Worm (Caenorhabditis elegans): ENCODE measurements around the gene egas-1.
A peak's percentile ranks its signal among the peaks of the same experiment; 100 is the strongest.

The egas-1 gene

DNA sequence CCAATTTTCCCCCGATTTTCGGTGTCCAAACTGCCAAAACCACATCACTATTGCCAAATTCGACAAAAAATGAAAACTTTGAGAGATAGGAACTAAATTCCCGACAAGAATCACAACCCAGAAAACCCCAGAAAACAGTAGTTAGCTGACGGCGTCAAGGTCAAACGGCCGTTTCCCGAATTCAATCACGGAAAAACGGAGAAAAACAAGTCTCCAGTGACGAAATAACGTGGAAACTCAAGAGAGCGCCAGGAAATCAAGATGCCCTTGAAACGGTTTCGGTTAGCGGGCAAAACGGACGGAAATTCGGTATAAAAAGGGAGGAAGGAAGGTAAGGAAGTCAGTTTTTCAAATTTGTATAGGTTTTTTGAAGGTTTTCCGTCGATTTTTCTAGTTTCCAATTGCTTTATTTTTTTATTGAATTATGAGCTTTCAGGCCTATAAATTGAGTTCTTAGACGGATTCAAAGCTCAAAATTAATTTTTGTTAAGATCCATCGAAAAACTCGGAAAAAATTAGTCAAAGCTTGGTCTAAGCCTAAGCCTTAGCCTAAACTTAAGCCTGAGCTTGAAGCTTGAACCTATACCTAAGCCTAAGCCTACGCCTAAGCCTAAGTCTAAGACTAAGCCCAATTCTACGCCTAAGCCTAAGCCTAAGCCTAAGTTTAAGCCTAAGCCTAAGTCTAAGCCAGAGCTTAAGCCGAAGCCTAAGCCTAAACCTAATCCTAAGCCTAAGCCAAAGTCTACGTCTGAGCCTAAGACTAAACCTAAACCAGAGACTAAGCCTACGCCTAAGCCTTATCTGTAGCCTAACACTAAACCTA, 2.3 kb upstream of the egas-1 start:
- TF ChIP-seq ham-2 (GFP tag; optimal IDR thresholded peaks at IDR 0.05) (peak; percentile 57), M03D4.4 (tag; optimal IDR thresholded peaks at IDR 0.05) (no peak)

DNA sequence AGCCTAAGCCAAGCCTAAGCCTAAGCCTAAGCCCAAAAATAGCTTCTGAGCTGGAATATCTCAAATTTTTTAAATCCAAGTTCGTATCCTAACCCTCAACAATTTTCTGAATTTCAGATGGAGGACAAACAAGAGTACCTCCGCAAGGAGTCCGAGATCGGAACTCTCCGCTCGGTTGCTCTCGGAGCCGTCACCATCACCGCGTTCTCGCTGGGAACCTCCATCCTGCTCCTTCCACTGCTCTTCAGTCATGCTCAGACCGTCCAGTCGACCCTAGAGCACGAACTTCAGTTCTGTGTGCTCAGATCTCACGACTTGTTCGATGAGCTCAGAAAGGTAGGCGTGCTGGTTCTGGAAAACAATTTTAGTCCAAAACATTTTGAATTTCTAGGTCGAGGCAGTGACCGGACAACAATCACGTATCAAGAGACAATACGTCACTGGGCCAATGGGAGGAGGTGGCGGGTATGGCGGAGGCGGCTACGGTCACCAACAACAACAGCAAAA, 1.7 kb upstream of the egas-1 start, which contains the start of gene col-42:
Gene col-42, plus strand, starts transcription at position 118 of the 507 bp plus-strand sequence.
- TF ChIP-seq mep-1 (tag; optimal IDR thresholded peaks at IDR 0.05) (no peak), pha-4 (tag; optimal IDR thresholded peaks at IDR 0.05) (no peak), snpc-4 (tag; optimal IDR thresholded peaks at IDR 0.05) (no peak), lin-13 (tag; optimal IDR thresholded peaks at IDR 0.05) (no peak), ham-2 (GFP tag; optimal IDR thresholded peaks at IDR 0.05) (no peak), lin-32 (GFP tag; optimal IDR thresholded peaks at IDR 0.05) (no peak)

DNA sequence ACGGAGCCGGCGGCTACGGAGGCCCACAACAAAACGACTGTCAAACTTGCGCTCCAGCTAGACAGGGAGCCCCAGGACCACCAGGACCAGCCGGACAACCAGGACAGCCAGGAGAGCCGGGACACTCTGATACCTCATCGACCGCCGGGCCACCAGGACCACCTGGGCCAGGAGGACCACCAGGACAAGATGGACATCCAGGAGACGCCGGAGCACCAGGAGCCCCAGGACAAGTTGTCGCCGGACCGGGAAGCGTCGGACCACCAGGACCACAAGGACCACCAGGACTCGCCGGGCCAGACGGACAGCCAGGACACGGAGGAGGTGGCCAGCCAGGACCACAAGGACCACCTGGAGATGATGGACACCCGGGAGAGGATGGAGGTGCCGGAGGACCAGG, 1.0 kb upstream of the egas-1 start:
- TF ChIP-seq ceh-83 (GFP tag; optimal IDR thresholded peaks at IDR 0.05), result no peak
- TF ChIP-seq unc-39 (tag; optimal IDR thresholded peaks at IDR 0.05), result no peak
- TF ChIP-seq sptf-1 (tag; optimal IDR thresholded peaks at IDR 0.05), result peak; percentile 34
- no peak for TF ChIP-seq lin-32 (GFP tag; optimal IDR thresholded peaks at IDR 0.05)
- TF ChIP-seq zip-8 (tag; optimal IDR thresholded peaks at IDR 0.05), result no peak
- no peak for TF ChIP-seq nhr-12 (tag; optimal IDR thresholded peaks at IDR 0.05)
- no peak for TF ChIP-seq ham-2 (GFP tag; optimal IDR thresholded peaks at IDR 0.05)
- TF ChIP-seq nhr-28 (tag; optimal IDR thresholded peaks at IDR 0.05), result no peak

DNA sequence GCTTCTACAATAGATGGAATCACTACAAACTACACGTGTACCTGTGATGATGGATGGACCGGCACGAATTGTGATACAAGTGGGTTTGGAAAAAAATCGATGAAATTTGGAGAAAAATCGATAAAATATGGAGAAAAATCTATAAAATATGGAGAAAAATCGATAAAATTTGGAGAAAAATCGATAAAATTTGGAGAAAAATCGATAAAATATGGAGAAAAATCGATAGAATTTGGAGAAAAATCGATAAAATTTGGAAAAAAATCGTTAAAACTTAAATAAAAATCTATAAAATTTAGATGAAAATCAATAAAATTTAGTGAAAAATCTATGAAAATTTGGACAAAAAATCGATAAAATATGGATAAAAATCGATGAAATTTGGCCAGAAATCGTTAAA, 4.2 kb downstream of the egas-1 start:
- TF ChIP-seq ces-1 (GFP tag; optimal IDR thresholded peaks at IDR 0.05), result no peak
- TF ChIP-seq bed-3 (GFP tag; optimal IDR thresholded peaks at IDR 0.05), result no peak
- TF ChIP-seq blmp-1 (tag; optimal IDR thresholded peaks at IDR 0.05), result no peak
- TF ChIP-seq ztf-11 (tag; optimal IDR thresholded peaks at IDR 0.05), result no peak

DNA sequence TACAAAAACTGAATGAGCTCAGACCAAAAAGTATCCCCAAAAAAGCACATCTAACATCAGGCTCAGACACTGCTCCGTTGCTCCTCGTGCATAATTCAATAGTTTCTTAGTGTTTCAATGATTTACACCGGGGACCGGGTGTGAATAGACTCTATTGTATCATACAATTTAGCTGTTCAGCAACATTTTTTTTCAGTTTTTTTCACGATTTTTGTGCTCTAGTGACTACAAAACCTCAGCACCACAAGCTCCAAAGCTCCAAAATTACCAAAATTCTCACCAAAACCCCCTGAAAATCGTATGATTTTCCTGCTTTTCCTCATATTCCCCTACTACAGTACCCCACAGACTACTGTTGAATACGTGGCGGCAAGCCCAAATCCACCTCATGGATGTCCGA, 9.9 kb downstream of the egas-1 start, which contains the start of gene egas-2:
Gene egas-2, plus strand, starts transcription at position 301 of the 400 bp plus-strand sequence.
- TF ChIP-seq ceh-83 (GFP tag; optimal IDR thresholded peaks at IDR 0.05) (no peak), hlh-1 (tag; optimal IDR thresholded peaks at IDR 0.05) (no peak), mep-1 (tag; optimal IDR thresholded peaks at IDR 0.05) (no peak), blmp-1 (tag; optimal IDR thresholded peaks at IDR 0.05) (no peak), ces-1 (GFP tag; optimal IDR thresholded peaks at IDR 0.05) (no peak), flh-1 (GFP tag; optimal IDR thresholded peaks at IDR 0.05) (no peak), ztf-11 (tag; optimal IDR thresholded peaks at IDR 0.05) (no peak), mab-5 (tag; optimal IDR thresholded peaks at IDR 0.05) (no peak), sem-2 (GFP tag; optimal IDR thresholded peaks at IDR 0.05) (no peak), sptf-1 (tag; optimal IDR thresholded peaks at IDR 0.05) (no peak), lin-32 (GFP tag; optimal IDR thresholded peaks at IDR 0.05) (no peak), ceh-43 (GFP tag; optimal IDR thresholded peaks at IDR 0.05) (no peak), nhr-12 (tag; optimal IDR thresholded peaks at IDR 0.05) (no peak), mls-2 (tag; optimal IDR thresholded peaks at IDR 0.05) (no peak), bed-3 (GFP tag; optimal IDR thresholded peaks at IDR 0.05) (no peak), ham-2 (GFP tag; optimal IDR thresholded peaks at IDR 0.05) (no peak), elt-1 (tag; optimal IDR thresholded peaks at IDR 0.05; ENCODE audit: borderline replicate concordance, insufficient read depth) (no peak), ceh-39 (tag; optimal IDR thresholded peaks at IDR 0.05) (no peak)

DNA sequence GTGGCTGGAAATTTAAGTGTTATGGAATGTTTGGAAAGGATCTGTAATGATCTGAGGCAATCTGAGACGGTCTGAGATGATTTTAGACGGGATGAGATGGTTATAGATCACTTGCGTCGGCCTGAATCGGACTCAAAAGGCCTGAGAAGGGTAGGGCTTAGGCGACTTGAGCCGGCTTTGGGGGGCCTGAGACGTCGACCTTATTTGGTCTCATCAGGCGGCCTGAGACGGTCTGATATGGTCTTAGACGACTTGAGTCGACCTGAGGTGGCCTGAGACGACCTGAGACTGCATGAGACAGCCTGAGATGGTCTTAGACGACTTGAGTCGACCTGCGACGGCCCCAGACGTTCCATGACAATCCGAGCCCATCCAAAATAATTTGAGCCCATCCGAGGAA, 16.3 kb downstream of the egas-1 start:
- no peak for TF ChIP-seq drap-1 (GFP tag; optimal IDR thresholded peaks at IDR 0.05)
- no peak for TF ChIP-seq hlh-1 (tag; optimal IDR thresholded peaks at IDR 0.05)
- TF ChIP-seq unc-120 (tag; optimal IDR thresholded peaks at IDR 0.05; ENCODE audit: poor library complexity, severe bottlenecking), result no peak
- no peak for TF ChIP-seq pha-4 (tag; optimal IDR thresholded peaks at IDR 0.05)
- TF ChIP-seq sem-2 (GFP tag; optimal IDR thresholded peaks at IDR 0.05), result no peak
- TF ChIP-seq unc-39 (tag; optimal IDR thresholded peaks at IDR 0.05), result no peak
- no peak for TF ChIP-seq nhr-76 (tag; optimal IDR thresholded peaks at IDR 0.05)
- no peak for TF ChIP-seq ztf-11 (tag; optimal IDR thresholded peaks at IDR 0.05)
- no peak for TF ChIP-seq flh-1 (GFP tag; optimal IDR thresholded peaks at IDR 0.05)
- no peak for TF ChIP-seq elt-1 (tag; optimal IDR thresholded peaks at IDR 0.05; ENCODE audit: borderline replicate concordance, insufficient read depth)
- TF ChIP-seq mls-2 (tag; optimal IDR thresholded peaks at IDR 0.05), result no peak
- TF ChIP-seq ceh-43 (GFP tag; optimal IDR thresholded peaks at IDR 0.05), result no peak

Data from whole organism, mixed stage, embryonic.